Fruit fly (Drosophila melanogaster): ENCODE results near the gene Gorab.

Gorab gene

dm6 chr3L:17415967-17416749 lies 12.5 kb downstream of the Gorab start:
- TF ChIP-seq spab (GFP tag; optimal IDR thresholded peaks at IDR 0.05) (peak; percentile 86), cyc (GFP tag; optimal IDR thresholded peaks at IDR 0.05) (peak; percentile 23), Met (GFP tag; optimal IDR thresholded peaks at IDR 0.05) (peak; percentile 49), Blimp-1 (GFP tag; optimal IDR thresholded peaks at IDR 0.05) (no peak), dac (GFP tag; optimal IDR thresholded peaks at IDR 0.05) (no peak), CG34406 (GFP tag; optimal IDR thresholded peaks at IDR 0.05) (peak; percentile 70), Hr38 (GFP tag; optimal IDR thresholded peaks at IDR 0.05) (no peak), eg (GFP tag; IDR thresholded peaks at IDR 0.05) (no peak), fkh (GFP tag; optimal IDR thresholded peaks at IDR 0.05) (peak; percentile 11), CG8632 (GFP tag; optimal IDR thresholded peaks at IDR 0.05) (peak; percentile 71), CG6854 (GFP tag; optimal IDR thresholded peaks at IDR 0.05) (no peak), CG6276 (GFP tag; optimal IDR thresholded peaks at IDR 0.05) (no peak), topi (GFP tag; optimal IDR thresholded peaks at IDR 0.05) (peak; percentile 63), Eip78C (GFP tag) (peak; percentile 95), Hr39 (GFP tag; optimal IDR thresholded peaks at IDR 0.05) (peak; percentile 16), CG15336 (GFP tag; IDR thresholded peaks at IDR 0.05) (no peak), Eip93F (GFP tag; optimal IDR thresholded peaks at IDR 0.05) (no peak), esn (GFP tag; optimal IDR thresholded peaks at IDR 0.05) (peak; percentile 63), pdm3 (GFP tag; optimal IDR thresholded peaks at IDR 0.05) (peak; percentile 75), CG3919 (GFP tag; optimal IDR thresholded peaks at IDR 0.05) (peak; percentile 78), Ets21C (GFP tag; optimal IDR thresholded peaks at IDR 0.05) (peak; percentile 14), fd59A (GFP tag; optimal IDR thresholded peaks at IDR 0.05) (peak; percentile 84), CG6163 (GFP tag; IDR thresholded peaks at IDR 0.05) (peak; percentile 80), Gug (GFP tag; IDR thresholded peaks at IDR 0.05) (no peak), CG8119 (GFP tag; IDR thresholded peaks at IDR 0.05) (no peak; the same call in 2 of the 3 replicates), CG11294 (GFP tag; IDR thresholded peaks at IDR 0.05) (no peak), Lpt (GFP tag; optimal IDR thresholded peaks at IDR 0.05) (no peak), CG7368 (GFP tag; optimal IDR thresholded peaks at IDR 0.05) (peak; percentile 70), Hr4 (GFP tag; optimal IDR thresholded peaks at IDR 0.05) (peak; percentile 12), CG10631 (GFP tag; optimal IDR thresholded peaks at IDR 0.05) (peak; percentile 64), Smox (GFP tag; optimal IDR thresholded peaks at IDR 0.05) (peak; percentile 44), OdsH (GFP tag; optimal IDR thresholded peaks at IDR 0.05) (peak; percentile 76), svp (GFP tag) (peak; percentile 74), achi (GFP tag; optimal IDR thresholded peaks at IDR 0.05) (peak; percentile 64), CG4318 (GFP tag; optimal IDR thresholded peaks at IDR 0.05) (no peak), CG11902 (GFP tag; optimal IDR thresholded peaks at IDR 0.05) (peak; percentile 47), CG6792 (GFP tag; optimal IDR thresholded peaks at IDR 0.05) (peak; percentile 61), CG32006 (GFP tag; optimal IDR thresholded peaks at IDR 0.05) (peak; percentile 42), vri (GFP tag; optimal IDR thresholded peaks at IDR 0.05) (no peak), Sox14 (GFP tag; optimal IDR thresholded peaks at IDR 0.05) (peak; percentile 59), CG1621 (tag; optimal IDR thresholded peaks at IDR 0.05) (peak; percentile 87), ss (GFP tag; optimal IDR thresholded peaks at IDR 0.05) (peak; percentile 91 to 94), dsx (GFP tag; optimal IDR thresholded peaks at IDR 0.05; ENCODE audit: poor library complexity, severe bottlenecking) (peak; percentile 84), lz (GFP tag; optimal IDR thresholded peaks at IDR 0.05) (peak; percentile 40), CG8319 (GFP tag; optimal IDR thresholded peaks at IDR 0.05) (peak; percentile 59), Sox102F (GFP tag; optimal IDR thresholded peaks at IDR 0.05) (peak; percentile 20), CG16779 (tag; optimal IDR thresholded peaks at IDR 0.05) (peak; percentile 43), Sox15 (GFP tag; optimal IDR thresholded peaks at IDR 0.05) (peak; percentile 70), CG6808 (GFP tag; optimal IDR thresholded peaks at IDR 0.05) (peak; percentile 85), CG3032 (tag; optimal IDR thresholded peaks at IDR 0.05) (peak; percentile 86), Eip75B (GFP tag; optimal IDR thresholded peaks at IDR 0.05) (peak; percentile 81)
